Worm (Caenorhabditis elegans) whole organism, L3 larva: ENCODE results near the gene Y39B6A.69.

Experiments used
- R02D3.7 ChIP-seq: fragments of 150-350 bp; optimal IDR thresholded peaks from 2 replicates; lab custom pipeline; 2014; ENCODE audit warnings: missing biosample characterization, missing genetic modification characterization
- aly-2 ChIP-seq: fragments of 150-350 bp; optimal IDR thresholded peaks from 2 replicates; lab custom pipeline; 2014; ENCODE audit warnings: missing biosample characterization, missing genetic modification characterization
- ceh-28 ChIP-seq: fragments of 150-350 bp; optimal IDR thresholded peaks from 2 replicates; lab custom pipeline; 2014; ENCODE audit warnings: missing biosample characterization, missing genetic modification reagents, missing genetic modification characterization
- ceh-82 ChIP-seq: fragments of 150-350 bp; optimal IDR thresholded peaks from 2 replicates; lab custom pipeline; 2014; ENCODE audit warnings: missing biosample characterization, missing genetic modification characterization
- ceh-9 ChIP-seq: sonication (generic microtip); optimal IDR thresholded peaks from 2 replicates; lab custom pipeline; 2018; ENCODE audit warnings: missing biosample characterization, missing genetic modification characterization
- daf-12 ChIP-seq: fragments of 150-350 bp; optimal IDR thresholded peaks from 2 replicates; lab custom pipeline; 2014; ENCODE audit warnings: missing biosample characterization, missing genetic modification reagents, missing genetic modification characterization
- egl-27 ChIP-seq: sonication (generic microtip); optimal IDR thresholded peaks from 4 replicates; lab custom pipeline; 2017; ENCODE audit warnings: missing biosample characterization, missing genetic modification reagents, missing genetic modification characterization
- elt-1 ChIP-seq: fragments of 150-350 bp; optimal IDR thresholded peaks from 2 replicates; lab custom pipeline; 2014; ENCODE audit warnings: missing biosample characterization, missing genetic modification characterization
- elt-2 ChIP-seq: sonication (generic microtip); optimal IDR thresholded peaks from 2 replicates; lab custom pipeline; 2016; ENCODE audit warnings: missing genetic modification reagents, mild to moderate bottlenecking, missing genetic modification characterization, missing compliant biosample characterization
- eor-1 ChIP-seq, 2 experiments: fragments of 150-350 bp; optimal IDR thresholded peaks; 2 replicates each; lab custom pipeline; 2014 to 2018; ENCODE audit warnings: missing biosample characterization in 2 of 2, missing genetic modification characterization in 2 of 2
- fkh-10 ChIP-seq: sonication (generic microtip); optimal IDR thresholded peaks from 2 replicates; lab custom pipeline; 2017; ENCODE audit warnings: missing biosample characterization, missing genetic modification reagents, missing genetic modification characterization
- fos-1 ChIP-seq: fragments of 150-350 bp; optimal IDR thresholded peaks from 2 replicates; lab custom pipeline; 2014; ENCODE audit warnings: missing biosample characterization, missing genetic modification characterization
- hmg-11 ChIP-seq: sonication (generic microtip); optimal IDR thresholded peaks from 2 replicates; lab custom pipeline; 2016; ENCODE audit warnings: missing genetic modification characterization, missing compliant biosample characterization
- lin-39 ChIP-seq: fragments of 150-350 bp; optimal IDR thresholded peaks from 2 replicates; lab custom pipeline; 2018; ENCODE audit warnings: missing biosample characterization, missing genetic modification reagents, missing genetic modification characterization
- lsy-12 ChIP-seq: sonication (generic microtip); optimal IDR thresholded peaks from 2 replicates; lab custom pipeline; 2016; ENCODE audit warnings: mild to moderate bottlenecking, missing genetic modification characterization, missing compliant biosample characterization
- mml-1 ChIP-seq: fragments of 150-350 bp; sonication (generic microtip); optimal IDR thresholded peaks from 3 replicates; lab custom pipeline; 2014; ENCODE audit warnings: missing biosample characterization, missing genetic modification characterization
- nfya-1 ChIP-seq: sonication (generic microtip); optimal IDR thresholded peaks from 2 replicates; lab custom pipeline; 2017; ENCODE audit warnings: missing genetic modification characterization, mild to moderate bottlenecking, missing compliant biosample characterization, antibody characterized with exemption, moderate library complexity; ENCODE audit not compliant: insufficient read depth
- nhr-12 ChIP-seq: fragments of 150-350 bp; optimal IDR thresholded peaks from 2 replicates; lab custom pipeline; 2014; ENCODE audit warnings: missing biosample characterization, missing genetic modification characterization
- nhr-23 ChIP-seq: fragments of 150-350 bp; optimal IDR thresholded peaks from 2 replicates; lab custom pipeline; 2014; ENCODE audit warnings: missing biosample characterization, missing genetic modification reagents, missing genetic modification characterization
- nhr-237 ChIP-seq: fragments of 150-350 bp; optimal IDR thresholded peaks from 2 replicates; lab custom pipeline; 2014; ENCODE audit warnings: missing biosample characterization, missing genetic modification characterization
- nhr-25 ChIP-seq: sonication (generic microtip); optimal IDR thresholded peaks from 2 replicates; lab custom pipeline; 2017; ENCODE audit warnings: missing biosample characterization, missing genetic modification characterization
- nhr-43 ChIP-seq: sonication (generic microtip); optimal IDR thresholded peaks from 2 replicates; lab custom pipeline; 2016; ENCODE audit warnings: mild to moderate bottlenecking, missing genetic modification characterization, missing compliant biosample characterization; ENCODE audit not compliant: poor library complexity, severe bottlenecking
- pha-4 ChIP-seq: fragments of 150-350 bp; optimal IDR thresholded peaks from 2 replicates; lab custom pipeline; 2014; ENCODE audit warnings: missing biosample characterization, missing genetic modification reagents, missing genetic modification characterization
- pqm-1 ChIP-seq: fragments of 150-350 bp; optimal IDR thresholded peaks from 2 replicates; lab custom pipeline; 2017; ENCODE audit warnings: missing biosample characterization, missing genetic modification characterization, inconsistent platforms
- skn-1 ChIP-seq: fragments of 150-350 bp; optimal IDR thresholded peaks from 2 replicates; lab custom pipeline; 2014; ENCODE audit warnings: missing biosample characterization, missing genetic modification characterization
- tbx-2 ChIP-seq: sonication (generic microtip); optimal IDR thresholded peaks from 2 replicates; lab custom pipeline; 2016; ENCODE audit warnings: mild to moderate bottlenecking, missing genetic modification characterization, missing compliant biosample characterization
- unc-62 ChIP-seq: fragments of 150-350 bp; sonication (generic microtip); optimal IDR thresholded peaks from 4 replicates; lab custom pipeline; 2014; ENCODE audit warnings: missing biosample characterization, missing genetic modification reagents, missing genetic modification characterization
- zag-1 ChIP-seq: fragments of 150-350 bp; optimal IDR thresholded peaks from 2 replicates; lab custom pipeline; 2014; ENCODE audit warnings: missing biosample characterization, missing genetic modification characterization
- ztf-4 ChIP-seq: fragments of 150-350 bp; optimal IDR thresholded peaks from 2 replicates; lab custom pipeline; 2014; ENCODE audit warnings: missing biosample characterization, missing genetic modification characterization

Gene Y39B6A.69

ce11 chrV:19133507-19133906 lies 18.7 kb downstream of the Y39B6A.69 start, which contains the start of gene Y39B6A.10:
Gene Y39B6A.10, minus strand, starts transcription at chrV:19133607.
- TF ChIP-seq fkh-10 (GFP tag; lab: Kevin White, UChicago) (no peak), elt-2 (tag; lab: Kevin White, UChicago) (no peak), mml-1 (tag; lab: Kevin White, UChicago) (no peak), ceh-28 (tag; lab: Kevin White, UChicago) (no peak), elt-1 (tag; lab: Kevin White, UChicago) (no peak)

ce11 chrV:19131848-19132401 lies 20.3 kb downstream of the Y39B6A.69 start:
- no peak for TF ChIP-seq nhr-25 (tag; lab: Kevin White, UChicago)
- TF ChIP-seq ceh-28 (tag; lab: Kevin White, UChicago), result peak; percentile 64

ce11 chrV:19129497-19130212 lies 22.6 kb downstream of the Y39B6A.69 start:
- TF ChIP-seq fkh-10 (GFP tag; lab: Kevin White, UChicago), result no peak
- TF ChIP-seq ceh-28 (tag; lab: Kevin White, UChicago), result peak; percentile 72
- TF ChIP-seq, all 47 proteins: peak for 1

- no peak for TF ChIP-seq daf-12
- TF ChIP-seq nhr-237 (tag; lab: Kevin White, UChicago), result no peak
- no peak for TF ChIP-seq egl-27 (tag; lab: Kevin White, UChicago)
These were observed 25.0 kb downstream of the Y39B6A.69 start, which contains the start of gene dyf-17 for ce11 chrV:19127225-19127624. Gene dyf-17, plus strand, starts transcription at chrV:19127525.

- TF ChIP-seq ceh-28 (tag; lab: Kevin White, UChicago), result peak; percentile 69
- peak; percentile 95 for TF ChIP-seq hmg-11 (tag; lab: Kevin White, UChicago)
- no peak for TF ChIP-seq nhr-25 (tag; lab: Kevin White, UChicago)
- no peak for TF ChIP-seq nhr-43 (tag; lab: Kevin White, UChicago)
- no peak for TF ChIP-seq lsy-12 (tag; lab: Kevin White, UChicago)
- no peak for TF ChIP-seq ceh-9
- TF ChIP-seq tbx-2, result peak; percentile 20
- TF ChIP-seq skn-1 (tag; lab: Kevin White, UChicago), result peak; percentile 23
- peak; percentile 87 for TF ChIP-seq lin-39 (tag; lab: Kevin White, UChicago)
- TF ChIP-seq nfya-1, result peak; percentile 63
- TF ChIP-seq elt-2 (tag; lab: Kevin White, UChicago), result peak; percentile 31
- TF ChIP-seq elt-1 (tag; lab: Kevin White, UChicago), result no peak
- TF ChIP-seq nhr-237 (tag; lab: Kevin White, UChicago), result no peak
- no peak for TF ChIP-seq egl-27 (tag; lab: Kevin White, UChicago)
- TF ChIP-seq pha-4 (tag; lab: Kevin White, UChicago), result peak; percentile 13
These were observed 26.4 kb downstream of the Y39B6A.69 start for ce11 chrV:19125812-19126211.

ce11 chrV:19125253-19125652 lies 27.0 kb downstream of the Y39B6A.69 start:
- TF ChIP-seq ztf-4 (no peak), fkh-10 (GFP tag; lab: Kevin White, UChicago) (no peak), lsy-12 (tag; lab: Kevin White, UChicago) (no peak), ceh-82 (tag; lab: Kevin White, UChicago) (no peak), pqm-1 (no peak), unc-62 (no peak), nhr-12 (tag; lab: Kevin White, UChicago) (no peak), daf-12 (no peak), aly-2 (tag; lab: Kevin White, UChicago) (no peak), nfya-1 (no peak)

- TF ChIP-seq nhr-23 (tag; lab: Kevin White, UChicago) (no peak), nhr-237 (tag; lab: Kevin White, UChicago) (no peak), R02D3.7 (tag; lab: Kevin White, UChicago) (no peak), daf-12 (no peak), nhr-43 (tag; lab: Kevin White, UChicago) (no peak), fos-1 (tag; lab: Kevin White, UChicago) (no peak), pha-4 (tag; lab: Kevin White, UChicago) (no peak), zag-1 (tag; lab: Kevin White, UChicago) (no peak), eor-1 (tag; optimal IDR thresholded peaks at IDR 0.05; lab: Kevin White, UChicago) (no peak), aly-2 (tag; lab: Kevin White, UChicago) (no peak)
These were observed 27.6 kb downstream of the Y39B6A.69 start, which contains the start of gene bed-1 for ce11 chrV:19124586-19124985. Gene bed-1, minus strand, starts transcription at chrV:19124922.
